Worm (Caenorhabditis elegans) whole organism, mixed stage, embryonic: Measurements from ENCODE around the gene M04C3.2.

Source experiments
- M03D4.4 ChIP-seq: sonication (generic microtip); optimal IDR thresholded peaks from 2 replicates; lab custom pipeline; 2017; ENCODE audit warnings: mild to moderate bottlenecking, missing genetic modification characterization, missing compliant biosample characterization
- bed-3 ChIP-seq: fragments of 200-800 bp; sonication (Bioruptor generic); optimal IDR thresholded peaks from 3 replicates; lab custom pipeline; 2018; ENCODE audit warnings: mild to moderate bottlenecking, missing genetic modification characterization, moderate library complexity, missing compliant biosample characterization
- blmp-1 ChIP-seq: fragments of 150-350 bp; optimal IDR thresholded peaks from 2 replicates; lab custom pipeline; 2014; ENCODE audit warnings: missing biosample characterization, missing genetic modification characterization
- ceh-39 ChIP-seq: fragments of 150-350 bp; optimal IDR thresholded peaks from 2 replicates; lab custom pipeline; 2014; ENCODE audit warnings: missing biosample characterization, missing genetic modification characterization
- ceh-43 ChIP-seq: fragments of 200-800 bp; sonication (Bioruptor generic); optimal IDR thresholded peaks from 2 replicates; lab custom pipeline; 2018; ENCODE audit warnings: mild to moderate bottlenecking, missing genetic modification characterization, moderate library complexity, missing compliant biosample characterization
- ceh-83 ChIP-seq: fragments of 200-800 bp; sonication (Bioruptor generic); optimal IDR thresholded peaks from 2 replicates; lab custom pipeline; 2018; ENCODE audit warnings: mild to moderate bottlenecking, missing genetic modification characterization, missing compliant biosample characterization
- ces-1 ChIP-seq: fragments of 150-350 bp; optimal IDR thresholded peaks from 2 replicates; lab custom pipeline; 2014; ENCODE audit warnings: missing biosample characterization, missing genetic modification reagents, missing genetic modification characterization
- cnd-1 ChIP-seq: fragments of 200-800 bp; sonication (Bioruptor generic); optimal IDR thresholded peaks from 2 replicates; lab custom pipeline; 2018; ENCODE audit warnings: mild to moderate bottlenecking, missing genetic modification characterization, missing compliant biosample characterization
- drap-1 ChIP-seq: fragments of 200-800 bp; sonication (Bioruptor generic); optimal IDR thresholded peaks from 3 replicates; lab custom pipeline; 2018; ENCODE audit warnings: mild to moderate bottlenecking, missing genetic modification characterization, missing compliant biosample characterization
- elt-3 ChIP-seq: fragments of 150-350 bp; optimal IDR thresholded peaks from 2 replicates; lab custom pipeline; 2014; ENCODE audit warnings: missing biosample characterization, missing genetic modification characterization
- flh-1 ChIP-seq: fragments of 200-800 bp; sonication (Bioruptor generic); optimal IDR thresholded peaks from 2 replicates; lab custom pipeline; 2018; ENCODE audit warnings: mild to moderate bottlenecking, missing genetic modification characterization, moderate library complexity, missing compliant biosample characterization
- ham-2 ChIP-seq: fragments of 200-800 bp; sonication (Bioruptor generic); optimal IDR thresholded peaks from 2 replicates; lab custom pipeline; 2018; ENCODE audit warnings: mild to moderate bottlenecking, missing genetic modification characterization, missing compliant biosample characterization
- lin-13 ChIP-seq: fragments of 150-350 bp; optimal IDR thresholded peaks from 2 replicates; lab custom pipeline; 2014; ENCODE audit warnings: missing biosample characterization, missing genetic modification characterization
- lin-32 ChIP-seq: fragments of 200-800 bp; sonication (Bioruptor generic); optimal IDR thresholded peaks from 2 replicates; lab custom pipeline; 2018; ENCODE audit warnings: mild to moderate bottlenecking, missing genetic modification characterization, missing compliant biosample characterization
- lsy-2 ChIP-seq: fragments of 150-350 bp; optimal IDR thresholded peaks from 2 replicates; lab custom pipeline; 2014; ENCODE audit warnings: missing biosample characterization, missing genetic modification characterization
- mab-5 ChIP-seq: fragments of 150-350 bp; optimal IDR thresholded peaks from 2 replicates; lab custom pipeline; 2014; ENCODE audit warnings: missing biosample characterization, missing genetic modification characterization
- mls-2 ChIP-seq: sonication (generic microtip); optimal IDR thresholded peaks from 2 replicates; lab custom pipeline; 2016; ENCODE audit warnings: mild to moderate bottlenecking, missing genetic modification characterization, moderate library complexity, missing compliant biosample characterization
- nhr-12 ChIP-seq: fragments of 150-350 bp; optimal IDR thresholded peaks from 2 replicates; lab custom pipeline; 2014; ENCODE audit warnings: missing biosample characterization, missing genetic modification characterization
- nhr-2 ChIP-seq: fragments of 150-350 bp; optimal IDR thresholded peaks from 2 replicates; lab custom pipeline; 2014; ENCODE audit warnings: missing biosample characterization, missing genetic modification characterization
- nhr-237 ChIP-seq: fragments of 150-350 bp; optimal IDR thresholded peaks from 2 replicates; lab custom pipeline; 2014; ENCODE audit warnings: missing biosample characterization, missing genetic modification characterization
- nhr-28 ChIP-seq: fragments of 150-350 bp; optimal IDR thresholded peaks from 2 replicates; lab custom pipeline; 2014; ENCODE audit warnings: missing biosample characterization, missing genetic modification characterization
- nhr-76 ChIP-seq: sonication (generic microtip); optimal IDR thresholded peaks from 2 replicates; lab custom pipeline; 2017; ENCODE audit warnings: missing biosample characterization, missing genetic modification characterization
- pha-4 ChIP-seq: fragments of 150-350 bp; optimal IDR thresholded peaks from 2 replicates; lab custom pipeline; 2018; ENCODE audit warnings: missing biosample characterization, missing genetic modification reagents, missing genetic modification characterization
- sem-2 ChIP-seq: fragments of 200-800 bp; sonication (Bioruptor generic); optimal IDR thresholded peaks from 2 replicates; lab custom pipeline; 2018; ENCODE audit warnings: mild to moderate bottlenecking, missing genetic modification characterization, missing compliant biosample characterization
- snpc-4 ChIP-seq: fragments of 150-350 bp; optimal IDR thresholded peaks from 2 replicates; lab custom pipeline; 2014; ENCODE audit warnings: missing biosample characterization, missing genetic modification characterization
- sptf-1 ChIP-seq: sonication (generic microtip); optimal IDR thresholded peaks from 2 replicates; lab custom pipeline; 2017; ENCODE audit warnings: mild to moderate bottlenecking, missing genetic modification characterization, moderate library complexity, missing compliant biosample characterization
- tbx-8 ChIP-seq: fragments of 200-800 bp; sonication (Bioruptor generic); optimal IDR thresholded peaks from 2 replicates; lab custom pipeline; 2018; ENCODE audit warnings: mild to moderate bottlenecking, missing genetic modification characterization, moderate library complexity, missing compliant biosample characterization
- unc-39 ChIP-seq: fragments of 150-350 bp; optimal IDR thresholded peaks from 2 replicates; lab custom pipeline; 2014; ENCODE audit warnings: missing biosample characterization, missing genetic modification characterization
- zip-8 ChIP-seq: fragments of 150-350 bp; optimal IDR thresholded peaks from 2 replicates; lab custom pipeline; 2014; ENCODE audit warnings: missing biosample characterization, missing genetic modification characterization

M04C3.2 gene

DNA sequence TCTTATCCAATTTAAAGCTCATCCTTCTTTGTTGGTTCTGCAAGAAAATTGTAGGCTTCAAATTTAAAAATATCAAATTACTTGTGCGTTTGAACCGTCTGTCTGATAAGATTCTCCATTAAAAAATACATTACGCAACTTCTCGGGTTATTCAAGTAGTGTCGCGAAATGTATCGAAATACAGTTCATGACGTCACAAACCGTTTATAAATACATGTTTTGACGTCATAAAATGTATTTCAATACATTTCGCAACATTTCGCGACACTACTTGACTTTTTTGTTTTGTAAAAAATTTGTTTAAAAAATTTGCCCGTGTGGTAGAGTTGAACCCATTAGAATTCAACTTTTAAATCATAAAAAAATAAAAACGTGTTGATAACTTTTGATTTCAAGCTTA, 5.1 kb downstream of the M04C3.2 start:
- TF ChIP-seq lin-32 (GFP tag; lab: Kevin White, UChicago) (no peak), nhr-237 (tag; lab: Kevin White, UChicago) (no peak), sem-2 (no peak), zip-8 (peak; percentile 76), lin-13 (tag; lab: Kevin White, UChicago) (no peak)
- TF ChIP-seq, all 35 proteins: peak for 1

DNA sequence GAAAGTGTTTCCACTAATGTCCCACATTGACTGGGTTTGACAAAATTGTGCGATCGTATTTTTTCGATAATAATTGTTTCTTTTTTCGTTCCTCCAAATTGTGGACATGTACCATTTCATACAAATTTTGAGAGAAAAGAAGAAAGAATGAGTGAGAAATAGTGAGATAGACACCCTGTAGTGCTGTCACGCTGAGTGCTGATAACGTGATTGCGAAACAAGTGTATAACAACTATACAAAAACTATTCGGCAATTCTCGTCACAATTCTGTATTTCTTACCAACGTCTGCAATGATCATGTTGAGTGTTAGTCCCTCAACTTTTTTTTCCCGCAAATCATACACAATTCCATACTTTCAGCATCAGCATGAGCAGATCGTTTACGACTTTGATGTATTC, 12.4 kb downstream of the M04C3.2 start, which contains the start of gene C25F9.14:
C25F9.14 (plus strand) TSS at position 178 of the 400 bp plus-strand sequence.
- TF ChIP-seq ham-2 (GFP tag; lab: Kevin White, UChicago): no peak
- TF ChIP-seq M03D4.4: no peak
- TF ChIP-seq sptf-1 (tag; lab: Kevin White, UChicago): no peak
- no peak for TF ChIP-seq snpc-4 (tag; lab: Kevin White, UChicago)
- no peak for TF ChIP-seq pha-4 (tag; lab: Kevin White, UChicago)
- TF ChIP-seq mls-2: no peak
- no peak for TF ChIP-seq nhr-2 (tag; lab: Kevin White, UChicago)
- TF ChIP-seq ceh-39: no peak
- no peak for TF ChIP-seq ceh-83
- no peak for TF ChIP-seq elt-3 (tag; lab: Kevin White, UChicago)
- no peak for TF ChIP-seq nhr-12 (tag; lab: Kevin White, UChicago)

DNA sequence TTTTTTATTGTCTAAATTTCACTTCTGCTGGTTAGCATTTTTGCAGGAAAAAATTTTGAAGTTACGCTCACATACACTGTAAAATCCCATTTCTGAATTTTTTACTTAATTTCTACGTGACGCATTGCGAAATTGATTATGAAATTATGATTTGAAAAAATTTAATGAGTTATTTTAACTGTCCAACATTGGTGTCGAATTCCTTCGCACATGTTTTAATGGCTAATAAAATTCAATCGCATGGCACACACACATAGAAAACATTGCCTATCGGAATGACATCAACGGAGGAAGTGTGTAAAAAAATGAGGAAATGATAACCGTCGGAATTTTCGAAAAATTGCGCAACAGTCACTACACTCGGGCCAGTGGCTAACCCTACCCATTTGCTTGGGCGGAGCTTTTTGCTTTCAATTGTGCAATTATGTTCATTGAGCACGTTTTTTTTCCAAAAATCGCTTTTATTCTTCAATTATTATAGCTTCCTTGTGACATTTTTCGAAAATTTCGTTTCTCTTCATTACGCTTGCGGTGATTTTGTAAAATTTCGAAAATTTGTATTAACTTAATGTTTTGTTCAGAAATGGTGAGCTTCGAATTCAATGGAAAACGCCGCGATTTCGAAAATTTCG, 14.8 kb downstream of the M04C3.2 start, which contains the start of gene C25F9.16:
C25F9.16 (plus strand) TSS at position 582 of the 632 bp plus-strand sequence.
- TF ChIP-seq zip-8: peak; percentile 29
- no peak for TF ChIP-seq unc-39 (tag; lab: Kevin White, UChicago)

DNA sequence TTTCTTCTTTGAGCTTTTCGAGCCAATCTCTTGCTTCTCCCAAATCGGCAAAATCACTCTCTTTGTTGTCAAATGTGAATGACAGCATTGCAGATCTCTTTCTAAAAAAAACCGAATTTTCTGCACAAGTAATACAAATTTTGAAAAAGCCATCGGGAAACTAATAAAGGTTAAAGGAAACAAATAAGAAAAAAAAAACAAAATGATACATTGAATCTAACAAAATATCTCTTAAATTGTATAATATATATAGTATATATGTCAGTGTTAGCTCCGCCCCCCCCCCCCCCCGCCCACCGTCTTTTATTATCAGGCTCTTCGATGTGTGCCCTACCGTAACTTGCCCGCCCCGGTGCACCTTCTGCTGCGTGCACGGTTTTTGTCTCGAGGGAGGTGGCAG, 15.7 kb downstream of the M04C3.2 start, which contains the start of gene C25F9.11:
C25F9.11 (minus strand) TSS at position 101 of the 400 bp plus-strand sequence.
- no peak for TF ChIP-seq ham-2 (GFP tag; lab: Kevin White, UChicago)
- TF ChIP-seq lsy-2 (tag; lab: Kevin White, UChicago): no peak
- no peak for TF ChIP-seq nhr-28
- no peak for TF ChIP-seq nhr-237 (tag; lab: Kevin White, UChicago)
- no peak for TF ChIP-seq lin-13 (tag; lab: Kevin White, UChicago)
- no peak for TF ChIP-seq nhr-2 (tag; lab: Kevin White, UChicago)
- no peak for TF ChIP-seq sptf-1 (tag; lab: Kevin White, UChicago)
- TF ChIP-seq ces-1 (GFP tag; lab: Kevin White, UChicago): no peak
- no peak for TF ChIP-seq unc-39 (tag; lab: Kevin White, UChicago)
- TF ChIP-seq flh-1 (GFP tag; lab: Kevin White, UChicago): no peak
- TF ChIP-seq tbx-8 (GFP tag; lab: Kevin White, UChicago): no peak
- no peak for TF ChIP-seq ceh-43 (GFP tag; lab: Kevin White, UChicago)
- TF ChIP-seq cnd-1: no peak
- no peak for TF ChIP-seq mab-5 (tag; lab: Kevin White, UChicago)

DNA sequence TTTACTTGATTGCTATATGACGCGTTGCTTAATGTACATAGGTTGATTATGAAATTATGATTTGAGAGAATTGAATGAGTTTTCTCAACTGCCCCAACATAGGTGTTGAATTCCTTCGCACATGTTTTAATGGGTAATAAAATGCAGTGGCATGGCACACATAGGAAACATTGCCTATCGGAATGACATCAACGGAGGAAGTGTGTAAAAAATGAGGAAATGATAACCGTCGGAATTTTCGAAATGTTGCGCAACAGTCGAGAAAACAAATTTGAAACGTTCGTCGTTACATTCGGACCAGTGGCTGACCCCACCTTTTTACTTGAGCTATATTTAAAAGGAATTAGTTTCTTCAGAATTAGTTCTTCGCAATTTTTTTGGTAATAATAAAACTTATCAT, 16.7 kb downstream of the M04C3.2 start:
- TF ChIP-seq blmp-1 (tag; lab: Kevin White, UChicago): no peak
- no peak for TF ChIP-seq cnd-1
- no peak for TF ChIP-seq snpc-4 (tag; lab: Kevin White, UChicago)
- no peak for TF ChIP-seq nhr-76 (tag; lab: Kevin White, UChicago)
- TF ChIP-seq lin-32 (GFP tag; lab: Kevin White, UChicago): no peak
- TF ChIP-seq ham-2 (GFP tag; lab: Kevin White, UChicago): no peak
- no peak for TF ChIP-seq bed-3 (GFP tag; lab: Kevin White, UChicago)
- no peak for TF ChIP-seq lin-13 (tag; lab: Kevin White, UChicago)
- TF ChIP-seq ceh-43 (GFP tag; lab: Kevin White, UChicago): no peak
- TF ChIP-seq nhr-12 (tag; lab: Kevin White, UChicago): no peak
- no peak for TF ChIP-seq drap-1 (GFP tag; lab: Kevin White, UChicago)
- no peak for TF ChIP-seq unc-39 (tag; lab: Kevin White, UChicago)
- TF ChIP-seq tbx-8 (GFP tag; lab: Kevin White, UChicago): no peak
- TF ChIP-seq ceh-83: no peak
- no peak for TF ChIP-seq sptf-1 (tag; lab: Kevin White, UChicago)
- TF ChIP-seq flh-1 (GFP tag; lab: Kevin White, UChicago): no peak
